Worm (Caenorhabditis elegans) whole organism, early embryonic: ENCODE results near the gene cyp-37B1.

Source experiments
- B0310.2 ChIP-seq: sonication (generic microtip); optimal IDR thresholded peaks from 2 replicates; lab custom pipeline; 2016; ENCODE audit warnings: mild to moderate bottlenecking, missing genetic modification characterization, missing compliant biosample characterization
- F13C5.2 ChIP-seq: sonication (generic microtip); optimal IDR thresholded peaks from 2 replicates; lab custom pipeline; 2017; ENCODE audit warnings: mild to moderate bottlenecking, missing genetic modification characterization, inconsistent platforms, missing compliant biosample characterization
- aly-1 ChIP-seq: sonication (generic microtip); optimal IDR thresholded peaks from 2 replicates; lab custom pipeline; 2016; ENCODE audit warnings: missing genetic modification characterization, missing compliant biosample characterization
- ama-1 ChIP-seq: fragments of 150-350 bp; optimal IDR thresholded peaks from 2 replicates; lab custom pipeline; 2014
- ceh-13 ChIP-seq: fragments of 200-800 bp; sonication (Bioruptor generic); optimal IDR thresholded peaks from 2 replicates; lab custom pipeline; 2018; ENCODE audit warnings: mild to moderate bottlenecking, missing genetic modification characterization, missing compliant biosample characterization
- ceh-36 ChIP-seq: sonication (generic microtip); optimal IDR thresholded peaks from 2 replicates; lab custom pipeline; 2016; ENCODE audit warnings: missing genetic modification characterization, inconsistent platforms, missing compliant biosample characterization
- ets-7 ChIP-seq: sonication (generic microtip); optimal IDR thresholded peaks from 2 replicates; lab custom pipeline; 2016; ENCODE audit warnings: missing genotype, missing genetic modification characterization, missing compliant biosample characterization
- flt-1 ChIP-seq: fragments of 200-800 bp; sonication (Bioruptor generic); IDR thresholded peaks from 2 replicates; pipeline ENCODE4 v1.3.6; 2022; ENCODE audit warnings: missing genetic modification characterization, missing compliant biosample characterization
- hmbx-1 ChIP-seq: sonication (generic microtip); optimal IDR thresholded peaks from 2 replicates; lab custom pipeline; 2016; ENCODE audit warnings: mild to moderate bottlenecking, missing genetic modification characterization, missing compliant biosample characterization
- hmg-4 ChIP-seq: fragments of 200-800 bp; sonication (Bioruptor generic); optimal IDR thresholded peaks from 2 replicates; lab custom pipeline; 2018; ENCODE audit warnings: mild to moderate bottlenecking, missing genetic modification characterization, missing compliant biosample characterization
- hnd-1 ChIP-seq: sonication (generic microtip); optimal IDR thresholded peaks from 2 replicates; lab custom pipeline; 2016; ENCODE audit warnings: missing genetic modification characterization, missing compliant biosample characterization
- pes-1 ChIP-seq: fragments of 200-800 bp; sonication (Bioruptor generic); IDR thresholded peaks from 2 replicates; pipeline ENCODE4 v1.3.6; 2022; ENCODE audit warnings: missing genetic modification reagents, missing genetic modification characterization, missing compliant biosample characterization
- scrt-1 ChIP-seq: fragments of 200-800 bp; sonication (Bioruptor generic); IDR thresholded peaks from 2 replicates; pipeline ENCODE4 v1.3.6; 2022; ENCODE audit warnings: missing genetic modification characterization, missing compliant biosample characterization
- sea-1 ChIP-seq: fragments of 200-800 bp; sonication (Bioruptor generic); conservative IDR thresholded peaks from 2 replicates; pipeline ENCODE4 v1.3.6; 2022; ENCODE audit warnings: missing genetic modification characterization, missing compliant biosample characterization
- tbx-11 ChIP-seq: fragments of 200-800 bp; sonication (Bioruptor generic); IDR thresholded peaks from 2 replicates; pipeline ENCODE4 v1.3.6; 2022; ENCODE audit warnings: missing genetic modification characterization, missing compliant biosample characterization
- tbx-37 ChIP-seq: fragments of 200-800 bp; sonication (Bioruptor generic); conservative IDR thresholded peaks from 2 replicates; pipeline ENCODE4 v1.3.6; 2022; ENCODE audit warnings: missing genetic modification reagents, missing genetic modification characterization, missing compliant biosample characterization
- tra-4 ChIP-seq: sonication (generic microtip); optimal IDR thresholded peaks from 2 replicates; lab custom pipeline; 2017; ENCODE audit warnings: missing genetic modification characterization, missing compliant biosample characterization

cyp-37B1 gene

ce11 chrV:16298669-16299068 lies 20.8 kb downstream of the cyp-37B1 start, which contains the start of gene srbc-84:
srbc-84 (plus strand) TSS chrV:16298969.
- TF ChIP-seq tra-4 (tag; lab: Kevin White, UChicago) (no peak), tbx-37 (GFP tag; lab: Robert Waterston, UW) (no peak), ets-7 (tag; lab: Kevin White, UChicago) (no peak), hmbx-1 (tag; lab: Kevin White, UChicago) (no peak), B0310.2 (tag; lab: Kevin White, UChicago) (no peak), pes-1 (GFP tag; lab: Robert Waterston, UW) (no peak), flt-1 (no peak), hmg-4 (GFP tag; lab: Kevin White, UChicago) (no peak), ceh-13 (no peak), ceh-36 (tag; lab: Kevin White, UChicago) (no peak), scrt-1 (no peak), F13C5.2 (tag; lab: Kevin White, UChicago) (no peak)

DNA sequence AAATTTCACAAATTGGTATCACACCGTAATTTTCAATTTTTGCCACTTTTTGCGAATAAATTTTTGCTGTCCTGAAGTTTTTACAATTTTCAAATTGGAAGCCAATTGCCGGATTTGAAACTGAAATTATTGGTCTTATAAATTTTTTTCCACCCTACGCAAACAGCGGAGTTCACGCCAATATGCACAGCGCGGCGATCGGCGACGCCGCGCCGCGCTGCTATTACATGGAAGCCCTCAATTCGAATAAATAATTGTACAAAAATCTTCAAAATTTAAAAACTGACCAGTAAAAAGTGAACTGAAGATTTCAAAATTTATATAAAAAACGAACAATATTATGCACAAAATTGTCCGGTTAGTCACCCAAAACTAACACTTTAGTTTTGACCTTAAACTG lies 21.9 kb downstream of the cyp-37B1 start:
- no peak for TF ChIP-seq B0310.2 (tag; lab: Kevin White, UChicago)
- no peak for TF ChIP-seq pes-1 (GFP tag; lab: Robert Waterston, UW)
- no peak for TF ChIP-seq aly-1 (tag; lab: Kevin White, UChicago)
- TF ChIP-seq tbx-37 (GFP tag; lab: Robert Waterston, UW), result no peak
- TF ChIP-seq flt-1, result no peak
- no peak for TF ChIP-seq tbx-11 (GFP tag; lab: Robert Waterston, UW)
- no peak for TF ChIP-seq hmg-4 (GFP tag; lab: Kevin White, UChicago)
- TF ChIP-seq ceh-13, result no peak
- no peak for TF ChIP-seq scrt-1
- no peak for TF ChIP-seq ets-7 (tag; lab: Kevin White, UChicago)
- no peak for TF ChIP-seq hmbx-1 (tag; lab: Kevin White, UChicago)
- no peak for TF ChIP-seq F13C5.2 (tag; lab: Kevin White, UChicago)
- TF ChIP-seq tra-4 (tag; lab: Kevin White, UChicago), result no peak
- TF ChIP-seq ceh-36 (tag; lab: Kevin White, UChicago), result no peak
- no peak for TF ChIP-seq hnd-1
- no peak for TF ChIP-seq sea-1 (GFP tag; lab: Robert Waterston, UW)
- no peak for TF ChIP-seq ama-1 (lab: Kevin White, UChicago)

DNA sequence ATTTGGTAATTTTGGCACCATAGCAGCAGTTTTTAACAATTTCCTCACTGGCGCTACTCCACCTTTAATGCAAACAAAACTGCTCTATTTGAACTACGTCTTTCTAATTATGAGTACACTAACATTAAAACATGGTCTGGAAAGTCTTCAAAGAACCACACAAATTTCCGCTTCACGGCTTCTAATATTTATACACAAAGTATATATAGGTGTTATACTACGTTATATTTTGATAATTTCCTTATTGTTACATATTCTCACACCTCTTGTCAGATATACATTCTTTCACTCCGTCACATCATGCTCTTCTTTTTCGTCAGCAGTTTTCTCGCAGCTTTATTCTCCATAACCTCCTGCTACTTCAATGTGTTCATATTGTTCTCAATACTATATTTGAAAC lies 22.4 kb downstream of the cyp-37B1 start, which contains the start of gene srbc-82:
TSS of gene srbc-82 (plus strand) at position 301 of the 400 bp plus-strand sequence.
- TF ChIP-seq ets-7 (tag; lab: Kevin White, UChicago) (no peak), scrt-1 (no peak), hmbx-1 (tag; lab: Kevin White, UChicago) (no peak), tra-4 (tag; lab: Kevin White, UChicago) (no peak), B0310.2 (tag; lab: Kevin White, UChicago) (no peak), ceh-36 (tag; lab: Kevin White, UChicago) (no peak), flt-1 (no peak), pes-1 (GFP tag; lab: Robert Waterston, UW) (no peak)

DNA sequence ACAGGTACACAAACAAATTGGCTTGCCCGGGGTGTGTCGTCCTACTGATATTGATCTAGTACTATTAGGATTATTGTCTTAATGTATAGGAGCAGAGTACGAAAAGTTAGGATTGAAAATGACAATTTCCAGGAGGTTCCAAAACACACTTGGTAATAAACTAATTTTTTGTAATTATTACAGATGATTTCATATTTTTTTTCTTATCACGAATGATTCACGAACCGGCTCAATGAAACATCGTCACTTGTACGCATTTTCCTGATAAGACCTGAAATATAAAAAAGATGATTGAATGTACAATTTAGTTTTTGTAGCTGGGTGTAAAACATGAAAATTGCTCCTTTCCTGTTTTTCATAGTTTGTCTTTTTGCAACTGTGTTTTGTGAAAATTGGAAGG lies 24.5 kb downstream of the cyp-37B1 start, which contains the start of the genes C31A11.13 and oac-6:
TSS of gene C31A11.13 (minus strand) at position 113 of the 400 bp plus-strand sequence.
TSS of gene oac-6 (plus strand) at position 279 of the 400 bp plus-strand sequence.
- TF ChIP-seq hmbx-1 (tag; lab: Kevin White, UChicago), result no peak
- no peak for TF ChIP-seq ceh-36 (tag; lab: Kevin White, UChicago)
- no peak for TF ChIP-seq sea-1 (GFP tag; lab: Robert Waterston, UW)
- TF ChIP-seq hnd-1, result no peak
- TF ChIP-seq hmg-4 (GFP tag; lab: Kevin White, UChicago), result no peak
- TF ChIP-seq tbx-37 (GFP tag; lab: Robert Waterston, UW), result no peak
- no peak for TF ChIP-seq ceh-13
- TF ChIP-seq ama-1 (lab: Kevin White, UChicago), result no peak
- no peak for TF ChIP-seq ets-7 (tag; lab: Kevin White, UChicago)
- TF ChIP-seq pes-1 (GFP tag; lab: Robert Waterston, UW), result no peak
- TF ChIP-seq aly-1 (tag; lab: Kevin White, UChicago), result no peak
- no peak for TF ChIP-seq flt-1
- no peak for TF ChIP-seq F13C5.2 (tag; lab: Kevin White, UChicago)
- no peak for TF ChIP-seq B0310.2 (tag; lab: Kevin White, UChicago)
- no peak for TF ChIP-seq tra-4 (tag; lab: Kevin White, UChicago)
- TF ChIP-seq scrt-1, result no peak

DNA sequence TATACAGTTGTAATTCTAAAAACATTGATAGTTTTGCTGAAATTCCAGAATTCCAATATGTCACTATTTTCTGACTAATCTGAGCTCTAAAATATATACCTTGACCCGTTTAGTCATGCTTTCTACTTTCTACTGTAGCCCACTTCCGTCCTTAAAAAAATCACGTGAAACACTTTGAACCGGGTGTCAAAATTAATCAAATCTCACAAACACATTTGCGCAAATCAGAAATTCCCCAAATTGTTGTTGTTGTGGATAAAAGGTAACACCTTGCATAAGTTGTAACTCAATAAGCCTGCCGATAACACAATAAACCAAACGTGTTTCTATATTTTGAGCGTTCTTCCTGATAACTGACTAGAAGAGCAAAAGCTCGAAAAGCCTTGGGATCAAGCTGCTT lies 29.3 kb downstream of the cyp-37B1 start, which contains the start of gene srxa-7:
TSS of gene srxa-7 (plus strand) at position 301 of the 400 bp plus-strand sequence.
- no peak for TF ChIP-seq sea-1 (GFP tag; lab: Robert Waterston, UW)
- TF ChIP-seq ama-1 (lab: Kevin White, UChicago), result no peak
- TF ChIP-seq B0310.2 (tag; lab: Kevin White, UChicago), result no peak
- TF ChIP-seq aly-1 (tag; lab: Kevin White, UChicago), result no peak
- no peak for TF ChIP-seq tbx-37 (GFP tag; lab: Robert Waterston, UW)

- TF ChIP-seq hnd-1, result no peak
- no peak for TF ChIP-seq flt-1
- TF ChIP-seq ama-1 (lab: Kevin White, UChicago), result no peak
- no peak for TF ChIP-seq hmbx-1 (tag; lab: Kevin White, UChicago)
- TF ChIP-seq aly-1 (tag; lab: Kevin White, UChicago), result no peak
- TF ChIP-seq scrt-1, result no peak
- no peak for TF ChIP-seq ets-7 (tag; lab: Kevin White, UChicago)
- no peak for TF ChIP-seq ceh-13
- no peak for TF ChIP-seq F13C5.2 (tag; lab: Kevin White, UChicago)
- TF ChIP-seq hmg-4 (GFP tag; lab: Kevin White, UChicago), result no peak
- TF ChIP-seq B0310.2 (tag; lab: Kevin White, UChicago), result no peak
- no peak for TF ChIP-seq tbx-11 (GFP tag; lab: Robert Waterston, UW)
- TF ChIP-seq pes-1 (GFP tag; lab: Robert Waterston, UW), result no peak
Observed at ce11 chrV:16308343-16308742, 30.4 kb downstream of the cyp-37B1 start.

DNA sequence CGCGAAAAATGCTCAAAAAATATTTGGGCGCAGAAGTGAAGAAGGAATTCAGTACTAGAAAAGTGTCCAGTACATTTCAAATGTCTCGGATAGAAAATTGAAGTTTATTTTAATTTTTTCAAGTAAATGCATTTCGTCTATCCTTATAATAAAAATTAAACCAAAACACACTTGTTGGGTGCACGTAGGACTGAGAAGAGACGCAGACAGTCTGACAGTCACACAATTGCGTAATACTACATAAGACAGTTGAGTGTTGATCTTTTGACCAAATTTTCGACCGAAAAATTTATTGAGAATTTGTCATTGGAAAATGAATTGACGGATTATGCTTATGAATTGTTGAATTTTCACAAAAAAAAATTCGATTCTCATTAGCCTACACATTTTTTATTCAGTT lies 31.6 kb downstream of the cyp-37B1 start, which contains the start of gene oac-7:
TSS of gene oac-7 (plus strand) at position 283 of the 400 bp plus-strand sequence.
- TF ChIP-seq aly-1 (tag; lab: Kevin White, UChicago) (no peak), ama-1 (lab: Kevin White, UChicago) (no peak), sea-1 (GFP tag; lab: Robert Waterston, UW) (no peak), ets-7 (tag; lab: Kevin White, UChicago) (no peak), ceh-13 (no peak), ceh-36 (tag; lab: Kevin White, UChicago) (no peak), tbx-37 (GFP tag; lab: Robert Waterston, UW) (no peak), hnd-1 (no peak), F13C5.2 (tag; lab: Kevin White, UChicago) (no peak), pes-1 (GFP tag; lab: Robert Waterston, UW) (no peak), scrt-1 (no peak), hmg-4 (GFP tag; lab: Kevin White, UChicago) (no peak), hmbx-1 (tag; lab: Kevin White, UChicago) (no peak), flt-1 (no peak), B0310.2 (tag; lab: Kevin White, UChicago) (no peak), tbx-11 (GFP tag; lab: Robert Waterston, UW) (no peak), tra-4 (tag; lab: Kevin White, UChicago) (no peak)
